Worm (Caenorhabditis elegans) whole organism, late embryonic: ENCODE data around the gene spe-39.
A peak's percentile ranks its signal among the peaks of the same experiment; 100 is the strongest.

Experiments
- C08G9.2 ChIP-seq: sonication (generic microtip); optimal IDR thresholded peaks from 2 replicates; lab custom pipeline; 2016; ENCODE audit warnings: mild to moderate bottlenecking, missing genetic modification characterization, moderate library complexity, missing compliant biosample characterization
- F13H6.1 ChIP-seq: sonication (generic microtip); optimal IDR thresholded peaks from 2 replicates; lab custom pipeline; 2016; ENCODE audit warnings: missing genetic modification characterization, missing compliant biosample characterization
- K09A11.1 ChIP-seq: sonication (generic microtip); optimal IDR thresholded peaks from 2 replicates; lab custom pipeline; 2017; ENCODE audit warnings: antibody characterized with exemption, mild to moderate bottlenecking, missing genetic modification characterization, missing compliant biosample characterization; ENCODE audit not compliant: insufficient read depth
- Y22D7AL.16 ChIP-seq: sonication (generic microtip); optimal IDR thresholded peaks from 2 replicates; lab custom pipeline; 2016; ENCODE audit warnings: missing genetic modification characterization, missing compliant biosample characterization
- ahr-1 ChIP-seq: sonication (generic microtip); optimal IDR thresholded peaks from 2 replicates; lab custom pipeline; 2016; ENCODE audit warnings: missing genetic modification characterization, missing compliant biosample characterization
- ceh-14 ChIP-seq: sonication (generic microtip); optimal IDR thresholded peaks from 2 replicates; lab custom pipeline; 2016; ENCODE audit warnings: missing genotype, missing genetic modification characterization, missing compliant biosample characterization
- ceh-2 ChIP-seq: sonication (generic microtip); optimal IDR thresholded peaks from 2 replicates; lab custom pipeline; 2016; ENCODE audit warnings: missing genotype, missing genetic modification characterization, missing compliant biosample characterization
- ceh-22 ChIP-seq: sonication (generic microtip); optimal IDR thresholded peaks from 2 replicates; lab custom pipeline; 2017; ENCODE audit warnings: missing biosample characterization, missing genetic modification characterization
- ceh-24 ChIP-seq: sonication (generic microtip); optimal IDR thresholded peaks from 2 replicates; lab custom pipeline; 2016; ENCODE audit warnings: mild to moderate bottlenecking, missing genetic modification characterization, missing compliant biosample characterization
- ceh-34 ChIP-seq: sonication (generic microtip); optimal IDR thresholded peaks from 2 replicates; lab custom pipeline; 2016; ENCODE audit warnings: mild to moderate bottlenecking, missing genetic modification characterization, missing compliant biosample characterization
- ceh-45 ChIP-seq: fragments of 200-800 bp; sonication (Bioruptor generic); IDR thresholded peaks from 2 replicates; pipeline ENCODE4 v1.3.6; 2022; ENCODE audit warnings: missing genetic modification reagents, missing genetic modification characterization, missing compliant biosample characterization
- che-1 ChIP-seq: sonication (generic microtip); optimal IDR thresholded peaks from 2 replicates; lab custom pipeline; 2016; ENCODE audit warnings: mild to moderate bottlenecking, missing genetic modification characterization, missing compliant biosample characterization
- dmd-4 ChIP-seq: sonication (generic microtip); optimal IDR thresholded peaks from 2 replicates; lab custom pipeline; 2016; ENCODE audit warnings: borderline replicate concordance, missing genetic modification characterization, missing compliant biosample characterization
- dve-1 ChIP-seq: sonication (generic microtip); optimal IDR thresholded peaks from 2 replicates; lab custom pipeline; 2017; ENCODE audit warnings: antibody characterized with exemption, mild to moderate bottlenecking, missing genetic modification characterization, missing compliant biosample characterization
- elt-2 ChIP-seq: sonication (generic microtip); optimal IDR thresholded peaks from 2 replicates; lab custom pipeline; 2016; ENCODE audit warnings: missing genetic modification reagents, missing genetic modification characterization, missing compliant biosample characterization
- ets-4 ChIP-seq: sonication (generic microtip); optimal IDR thresholded peaks from 2 replicates; lab custom pipeline; 2016; ENCODE audit warnings: missing genetic modification characterization, missing compliant biosample characterization
- gmeb-2 ChIP-seq: sonication (generic microtip); optimal IDR thresholded peaks from 2 replicates; lab custom pipeline; 2016; ENCODE audit warnings: missing genetic modification characterization, inconsistent platforms, missing compliant biosample characterization
- hlh-13 ChIP-seq: fragments of 200-800 bp; sonication (Bioruptor generic); optimal IDR thresholded peaks from 2 replicates; lab custom pipeline; 2018; ENCODE audit warnings: mild to moderate bottlenecking, missing genetic modification characterization, missing compliant biosample characterization
- hlh-15 ChIP-seq: sonication (generic microtip); optimal IDR thresholded peaks from 2 replicates; lab custom pipeline; 2016; ENCODE audit warnings: missing genetic modification characterization, missing compliant biosample characterization
- lim-6 ChIP-seq: sonication (generic microtip); optimal IDR thresholded peaks from 2 replicates; lab custom pipeline; 2016; ENCODE audit warnings: missing genetic modification characterization, missing compliant biosample characterization
- odd-2 ChIP-seq: sonication (generic microtip); optimal IDR thresholded peaks from 2 replicates; lab custom pipeline; 2017; ENCODE audit warnings: antibody characterized with exemption, mild to moderate bottlenecking, missing genetic modification characterization, missing compliant biosample characterization
- pag-3 ChIP-seq: sonication (generic microtip); optimal IDR thresholded peaks from 2 replicates; lab custom pipeline; 2016; ENCODE audit warnings: missing compliant biosample characterization, missing genetic modification characterization, borderline replicate concordance
- pat-9 ChIP-seq: fragments of 200-800 bp; sonication (Bioruptor generic); optimal IDR thresholded peaks from 2 replicates; lab custom pipeline; 2018; ENCODE audit warnings: mild to moderate bottlenecking, missing genetic modification characterization, moderate library complexity, missing compliant biosample characterization
- pax-1 ChIP-seq: fragments of 150-350 bp; optimal IDR thresholded peaks from 2 replicates; lab custom pipeline; 2014; ENCODE audit warnings: missing biosample characterization, missing genetic modification characterization
- pha-2 ChIP-seq: sonication (generic microtip); optimal IDR thresholded peaks from 2 replicates; lab custom pipeline; 2017; ENCODE audit warnings: mild to moderate bottlenecking, missing genetic modification characterization, missing compliant biosample characterization
- pha-4 ChIP-seq: fragments of 150-350 bp; optimal IDR thresholded peaks from 2 replicates; lab custom pipeline; 2018; ENCODE audit warnings: missing biosample characterization, missing genetic modification reagents, missing genetic modification characterization
- ref-2 ChIP-seq: sonication (generic microtip); optimal IDR thresholded peaks from 2 replicates; lab custom pipeline; 2016; ENCODE audit warnings: missing genetic modification characterization, missing compliant biosample characterization
- sdc-2 ChIP-seq: sonication (generic microtip); optimal IDR thresholded peaks from 2 replicates; lab custom pipeline; 2016; ENCODE audit warnings: missing genotype, missing genetic modification characterization, missing compliant biosample characterization
- sox-4 ChIP-seq: sonication (generic microtip); optimal IDR thresholded peaks from 2 replicates; lab custom pipeline; 2017; ENCODE audit warnings: mild to moderate bottlenecking, missing genetic modification characterization, inconsistent platforms, missing compliant biosample characterization
- syd-9 ChIP-seq: sonication (generic microtip); optimal IDR thresholded peaks from 2 replicates; lab custom pipeline; 2016; ENCODE audit warnings: mild to moderate bottlenecking, missing genetic modification characterization, moderate library complexity, missing compliant biosample characterization
- tbx-7 ChIP-seq: sonication (generic microtip); optimal IDR thresholded peaks from 2 replicates; lab custom pipeline; 2016; ENCODE audit warnings: missing genotype, missing genetic modification characterization, missing compliant biosample characterization
- unc-55 ChIP-seq: sonication (generic microtip); optimal IDR thresholded peaks from 2 replicates; lab custom pipeline; 2017; ENCODE audit warnings: missing biosample characterization, missing genetic modification reagents, missing genetic modification characterization
- zip-5 ChIP-seq: sonication (generic microtip); optimal IDR thresholded peaks from 2 replicates; lab custom pipeline; 2016; ENCODE audit warnings: missing genetic modification characterization, missing compliant biosample characterization

spe-39 gene

DNA sequence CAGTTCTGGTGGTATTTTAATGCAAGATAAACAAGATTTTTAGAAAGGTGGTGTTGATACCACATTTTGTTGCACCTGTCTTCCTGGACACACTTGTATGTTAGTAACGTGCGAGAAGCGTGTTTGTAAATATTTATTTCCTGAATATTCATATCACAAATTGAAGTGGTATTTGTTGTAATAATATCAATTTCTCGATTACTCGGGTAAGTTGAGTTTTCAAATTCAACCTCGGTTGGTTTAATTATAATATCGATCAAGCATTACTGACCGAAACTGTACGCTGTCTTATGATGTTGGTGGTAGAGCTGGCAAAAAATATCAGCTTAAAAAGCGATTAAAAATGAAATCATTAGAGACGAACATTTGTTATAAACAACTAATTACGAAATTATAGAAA lies 18.7 kb downstream of the spe-39 start, which contains the start of gene dmsr-11:
Gene dmsr-11 (minus strand): TSS at position 101 of the 400 bp plus-strand sequence.
- no peak for TF ChIP-seq unc-55 (GFP tag; lab: Kevin White, UChicago)
- no peak for TF ChIP-seq syd-9 (tag; lab: Kevin White, UChicago)
- no peak for TF ChIP-seq ceh-24
- no peak for TF ChIP-seq lim-6 (tag; lab: Kevin White, UChicago)
- no peak for TF ChIP-seq pha-4 (tag; lab: Kevin White, UChicago)
- no peak for TF ChIP-seq odd-2 (tag; lab: Kevin White, UChicago)
- TF ChIP-seq ceh-14 (tag; lab: Kevin White, UChicago) = no peak
- TF ChIP-seq ceh-34 (tag; lab: Kevin White, UChicago) = no peak
- no peak for TF ChIP-seq K09A11.1 (tag; lab: Kevin White, UChicago)
- no peak for TF ChIP-seq gmeb-2 (tag; lab: Kevin White, UChicago)
- TF ChIP-seq ahr-1 (tag; lab: Kevin White, UChicago) = no peak
- TF ChIP-seq F13H6.1 (tag; lab: Kevin White, UChicago) = no peak
- TF ChIP-seq zip-5 (tag; lab: Kevin White, UChicago) = no peak
- TF ChIP-seq ets-4 (tag; lab: Kevin White, UChicago) = no peak
- TF ChIP-seq dmd-4 (tag; lab: Kevin White, UChicago) = no peak
- no peak for TF ChIP-seq pag-3 (tag; lab: Kevin White, UChicago)

DNA sequence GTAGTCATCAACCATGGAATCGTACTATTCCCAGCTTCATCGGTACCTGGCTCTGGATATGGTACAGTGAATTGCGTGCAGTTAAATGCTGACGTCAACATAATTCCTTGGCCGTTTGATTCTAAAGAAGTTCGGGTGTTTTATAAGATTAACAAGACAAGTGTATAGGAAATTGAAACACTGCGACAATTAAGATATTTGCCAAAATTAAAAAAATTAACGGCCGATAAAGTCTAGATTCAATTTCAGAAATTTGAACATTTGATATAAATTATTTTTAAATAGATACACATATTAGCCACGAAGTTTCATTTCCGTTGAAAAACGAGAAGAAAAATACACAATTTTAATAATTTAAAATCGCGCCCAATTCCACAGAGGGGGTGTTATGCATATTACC lies 21.1 kb downstream of the spe-39 start, which contains the start of gene dmsr-12:
Gene dmsr-12 (minus strand): TSS at position 101 of the 400 bp plus-strand sequence.
- no peak for TF ChIP-seq pax-1
- TF ChIP-seq unc-55 (GFP tag; lab: Kevin White, UChicago) = no peak
- TF ChIP-seq che-1 (tag; lab: Kevin White, UChicago) = no peak
- TF ChIP-seq sdc-2 = no peak
- TF ChIP-seq ceh-2 (tag; lab: Kevin White, UChicago) = no peak
- TF ChIP-seq dve-1 (tag; lab: Kevin White, UChicago) = no peak

DNA sequence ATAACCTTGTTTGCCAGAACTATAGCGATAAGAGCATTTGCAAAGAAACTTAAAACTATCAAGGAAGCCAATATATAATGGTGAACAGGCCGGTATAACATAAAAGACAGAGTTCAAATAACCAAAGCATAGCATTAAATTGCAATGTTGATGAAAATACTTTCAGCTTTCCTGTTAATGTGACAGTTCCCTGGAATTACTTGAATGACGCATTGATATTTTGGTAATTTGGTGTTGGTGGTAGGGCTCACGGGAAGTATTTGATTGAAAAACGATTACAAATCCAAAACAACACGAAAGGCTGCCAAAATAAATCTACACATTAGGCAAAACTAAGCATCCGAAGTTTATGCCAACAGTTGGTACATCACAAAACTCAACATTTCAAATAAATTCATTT lies 23.7 kb downstream of the spe-39 start, which contains the start of gene dmsr-16:
Gene dmsr-16 (minus strand): TSS at position 101 of the 400 bp plus-strand sequence.
- no peak for TF ChIP-seq zip-5 (tag; lab: Kevin White, UChicago)
- TF ChIP-seq ceh-22 (tag; lab: Kevin White, UChicago) = no peak
- TF ChIP-seq Y22D7AL.16 (tag; lab: Kevin White, UChicago) = no peak
- no peak for TF ChIP-seq tbx-7 (tag; lab: Kevin White, UChicago)
- no peak for TF ChIP-seq dmd-4 (tag; lab: Kevin White, UChicago)
- no peak for TF ChIP-seq hlh-15 (tag; lab: Kevin White, UChicago)
- no peak for TF ChIP-seq hlh-13 (GFP tag; lab: Kevin White, UChicago)
- no peak for TF ChIP-seq pat-9
- TF ChIP-seq odd-2 (tag; lab: Kevin White, UChicago) = no peak
- no peak for TF ChIP-seq pha-2 (tag; lab: Kevin White, UChicago)
- no peak for TF ChIP-seq ceh-45 (GFP tag; lab: Robert Waterston, UW)
- no peak for TF ChIP-seq C08G9.2 (tag; lab: Kevin White, UChicago)
- TF ChIP-seq sox-4 (tag; lab: Kevin White, UChicago) = no peak

DNA sequence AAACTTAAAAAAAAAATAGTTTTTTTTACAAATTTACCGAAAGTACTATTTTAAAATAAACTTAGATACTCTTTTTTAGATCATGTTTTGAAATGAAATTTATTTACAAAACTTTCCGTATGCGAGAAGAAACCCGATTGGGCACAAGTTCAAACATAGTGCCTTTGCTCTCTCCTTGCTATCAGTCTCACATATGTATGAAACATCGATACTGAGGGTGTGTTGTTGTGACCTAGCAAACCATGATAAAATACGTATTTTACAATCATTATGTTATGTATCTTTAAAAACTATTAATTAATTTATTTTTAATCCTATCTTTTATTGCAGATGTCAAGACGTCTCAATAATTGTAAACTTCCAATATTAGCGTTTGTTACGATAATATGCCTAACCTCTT lies 24.8 kb downstream of the spe-39 start:
- TF ChIP-seq elt-2 (tag; lab: Kevin White, UChicago) (peak; percentile 17), ref-2 (tag; lab: Kevin White, UChicago) (no peak)
- TF ChIP-seq, all 69 proteins: peak for 1

DNA sequence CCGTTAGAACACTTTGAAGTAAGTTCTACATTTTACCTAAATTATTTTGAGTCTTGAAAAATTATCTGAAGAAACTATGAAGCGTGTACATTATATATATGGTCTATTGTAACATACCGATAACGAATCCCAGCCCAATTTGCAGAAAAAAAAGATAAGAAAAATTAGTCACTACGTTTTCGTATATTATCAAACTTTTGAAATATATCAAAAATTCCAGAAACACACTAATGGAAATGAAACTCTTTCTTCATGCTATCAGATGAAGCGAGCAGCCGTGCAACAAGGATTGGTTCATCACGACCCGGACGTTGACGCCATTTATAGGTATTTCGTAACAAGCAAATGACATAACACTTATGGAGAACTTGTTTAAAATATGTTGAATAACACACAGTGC lies 26.6 kb downstream of the spe-39 start:
- TF ChIP-seq che-1 (tag; lab: Kevin White, UChicago) = no peak
- TF ChIP-seq elt-2 (tag; lab: Kevin White, UChicago) = peak; percentile 53
